Worm (Caenorhabditis elegans) whole organism, early embryonic: ENCODE data around the gene srw-39.

ENCODE experiments used
- aly-1 ChIP-seq: sonication (generic microtip); optimal IDR thresholded peaks from 2 replicates; lab custom pipeline; 2016; ENCODE audit warnings: missing genetic modification characterization, missing compliant biosample characterization
- ama-1 ChIP-seq: fragments of 150-350 bp; optimal IDR thresholded peaks from 2 replicates; lab custom pipeline; 2014
- ceh-13 ChIP-seq: fragments of 200-800 bp; sonication (Bioruptor generic); optimal IDR thresholded peaks from 2 replicates; lab custom pipeline; 2018; ENCODE audit warnings: mild to moderate bottlenecking, missing genetic modification characterization, missing compliant biosample characterization
- scrt-1 ChIP-seq: fragments of 200-800 bp; sonication (Bioruptor generic); IDR thresholded peaks from 2 replicates; pipeline ENCODE4 v1.3.6; 2022; ENCODE audit warnings: missing genetic modification characterization, missing compliant biosample characterization
- sea-1 ChIP-seq: fragments of 200-800 bp; sonication (Bioruptor generic); conservative IDR thresholded peaks from 2 replicates; pipeline ENCODE4 v1.3.6; 2022; ENCODE audit warnings: missing genetic modification characterization, missing compliant biosample characterization

- TF ChIP-seq scrt-1 (GFP tag; lab: Robert Waterston, UW) (no peak), aly-1 (no peak), ceh-13 (no peak), ama-1 (lab: Kevin White, UChicago) (no peak), sea-1 (GFP tag; lab: Robert Waterston, UW) (no peak)
Measured at ce11 chrV:20186579-20186978, 14.7 kb upstream of the srw-39 start, which contains the start of gene srz-16.
